Worm (Caenorhabditis elegans) whole organism, L1 larva: ENCODE measurements around the gene C05C12.5.

Experiments
- C34B4.2 ChIP-seq: sonication (generic microtip); optimal IDR thresholded peaks from 2 replicates; lab custom pipeline; 2017; ENCODE audit warnings: mild to moderate bottlenecking, missing genetic modification characterization, missing compliant biosample characterization
- aly-2 ChIP-seq: fragments of 150-350 bp; optimal IDR thresholded peaks from 2 replicates; lab custom pipeline; 2014; ENCODE audit warnings: missing biosample characterization, missing genetic modification characterization
- ceh-63 ChIP-seq: fragments of 200-800 bp; sonication (Bioruptor generic); optimal IDR thresholded peaks from 2 replicates; lab custom pipeline; 2018; ENCODE audit warnings: mild to moderate bottlenecking, missing genetic modification characterization, missing compliant biosample characterization
- ceh-82 ChIP-seq, 3 experiments: fragments of 150-350 bp in 1 of 3; sonication (generic microtip) in 2 of 3; optimal IDR thresholded peaks; 2 replicates each; lab custom pipeline; 2014 to 2017; ENCODE audit warnings: missing biosample characterization in 3 of 3, missing genetic modification characterization in 3 of 3
- ces-1 ChIP-seq: fragments of 150-350 bp; optimal IDR thresholded peaks from 2 replicates; lab custom pipeline; 2014; ENCODE audit warnings: missing biosample characterization, missing genetic modification reagents, missing genetic modification characterization
- dsc-1 ChIP-seq: sonication (generic microtip); optimal IDR thresholded peaks from 2 replicates; lab custom pipeline; 2016; ENCODE audit warnings: mild to moderate bottlenecking, missing genetic modification characterization, missing compliant biosample characterization
- efl-1 ChIP-seq, 4 experiments: fragments of 150-350 bp; optimal IDR thresholded peaks in 3 of 4; peaks in 1 of 4; 1 replicate in 1 of 4; 2 replicates in 3 of 4; lab custom pipeline; 2014; ENCODE audit warnings: missing biosample characterization in 2 of 4, missing genetic modification characterization in 2 of 4, missing genetic modification reagents in 2 of 4
- egl-13 ChIP-seq: sonication (generic microtip); optimal IDR thresholded peaks from 2 replicates; lab custom pipeline; 2016; ENCODE audit warnings: missing genotype, missing genetic modification reagents, missing genetic modification characterization, missing compliant biosample characterization
- elt-2 ChIP-seq: sonication (generic microtip); optimal IDR thresholded peaks from 2 replicates; lab custom pipeline; 2016; ENCODE audit warnings: missing genetic modification characterization, mild to moderate bottlenecking, inconsistent platforms, missing compliant biosample characterization, missing genetic modification reagents
- fkh-8 ChIP-seq: sonication (generic microtip); optimal IDR thresholded peaks from 2 replicates; lab custom pipeline; 2016; ENCODE audit warnings: mild to moderate bottlenecking, missing genetic modification characterization, missing compliant biosample characterization
- hpl-2 ChIP-seq: fragments of 150-350 bp; optimal IDR thresholded peaks from 2 replicates; lab custom pipeline; 2014; ENCODE audit warnings: missing biosample characterization, missing genetic modification reagents, missing genetic modification characterization
- isw-1 ChIP-seq: fragments of 200-800 bp; sonication (Bioruptor generic); IDR thresholded peaks from 2 replicates; pipeline ENCODE4 v1.3.6; 2022; ENCODE audit warnings: missing genetic modification characterization, missing compliant biosample characterization
- jun-1 ChIP-seq: fragments of 150-350 bp; optimal IDR thresholded peaks from 2 replicates; lab custom pipeline; 2014; ENCODE audit warnings: missing biosample characterization, missing genetic modification reagents, missing genetic modification characterization
- lin-14 ChIP-seq: fragments of 200-800 bp; sonication (Bioruptor generic); optimal IDR thresholded peaks from 2 replicates; lab custom pipeline; 2018; ENCODE audit warnings: mild to moderate bottlenecking, missing genetic modification characterization, moderate library complexity, missing compliant biosample characterization
- lin-35 ChIP-seq, 2 experiments: fragments of 150-350 bp; optimal IDR thresholded peaks; 2 replicates each; lab custom pipeline; 2014; ENCODE audit warnings: missing biosample characterization in 2 of 2, missing genetic modification characterization in 2 of 2, missing genetic modification reagents in 2 of 2
- lsy-2 ChIP-seq, 2 experiments: fragments of 150-350 bp; optimal IDR thresholded peaks; 2 replicates each; lab custom pipeline; 2014; ENCODE audit warnings: missing biosample characterization in 2 of 2, missing genetic modification characterization in 2 of 2
- mab-9 ChIP-seq: fragments of 200-800 bp; sonication (Bioruptor generic); IDR thresholded peaks from 2 replicates; pipeline ENCODE4 v1.3.6; 2022; ENCODE audit warnings: missing genetic modification reagents, missing genetic modification characterization, missing compliant biosample characterization
- mdl-1 ChIP-seq, 2 experiments: fragments of 150-350 bp; optimal IDR thresholded peaks; 2 replicates each; lab custom pipeline; 2014 to 2017; ENCODE audit warnings: missing biosample characterization in 2 of 2, missing genetic modification characterization in 2 of 2, inconsistent platforms in 1 of 2
- nhr-12 ChIP-seq: sonication (generic microtip); optimal IDR thresholded peaks from 2 replicates; lab custom pipeline; 2017; ENCODE audit warnings: missing biosample characterization, missing genetic modification characterization
- nhr-20 ChIP-seq: sonication (generic microtip); optimal IDR thresholded peaks from 2 replicates; lab custom pipeline; 2016; ENCODE audit warnings: mild to moderate bottlenecking, missing genetic modification characterization, missing compliant biosample characterization
- nhr-28 ChIP-seq: fragments of 150-350 bp; optimal IDR thresholded peaks from 2 replicates; lab custom pipeline; 2014; ENCODE audit warnings: missing biosample characterization, missing genetic modification characterization
- nhr-77 ChIP-seq: fragments of 150-350 bp; optimal IDR thresholded peaks from 2 replicates; lab custom pipeline; 2014; ENCODE audit warnings: missing biosample characterization, missing genetic modification characterization
- nhr-90 ChIP-seq: sonication (generic microtip); optimal IDR thresholded peaks from 2 replicates; lab custom pipeline; 2016; ENCODE audit warnings: mild to moderate bottlenecking, missing genetic modification characterization, missing compliant biosample characterization; ENCODE audit not compliant: poor library complexity
- pag-3 ChIP-seq: sonication (generic microtip); optimal IDR thresholded peaks from 2 replicates; lab custom pipeline; 2017; ENCODE audit warnings: missing genetic modification characterization, mild to moderate bottlenecking, missing compliant biosample characterization, antibody characterized with exemption, borderline replicate concordance; ENCODE audit not compliant: insufficient read depth
- pqm-1 ChIP-seq: sonication (generic microtip); optimal IDR thresholded peaks from 3 replicates; lab custom pipeline; 2017; ENCODE audit warnings: missing biosample characterization, missing genetic modification characterization
- snu-23 ChIP-seq: sonication (generic microtip); optimal IDR thresholded peaks from 2 replicates; lab custom pipeline; 2016; ENCODE audit warnings: missing genetic modification characterization, missing compliant biosample characterization
- sox-4 ChIP-seq: sonication (generic microtip); optimal IDR thresholded peaks from 2 replicates; lab custom pipeline; 2016; ENCODE audit warnings: missing genetic modification characterization, missing compliant biosample characterization
- sup-37 ChIP-seq: fragments of 200-800 bp; sonication (Bioruptor generic); optimal IDR thresholded peaks from 2 replicates; lab custom pipeline; 2018; ENCODE audit warnings: mild to moderate bottlenecking, missing genetic modification characterization, missing compliant biosample characterization
- tbx-2 ChIP-seq: sonication (generic microtip); optimal IDR thresholded peaks from 2 replicates; lab custom pipeline; 2016; ENCODE audit warnings: missing genetic modification characterization, missing compliant biosample characterization
- unc-130 ChIP-seq: fragments of 150-350 bp; optimal IDR thresholded peaks from 2 replicates; lab custom pipeline; 2017; ENCODE audit warnings: missing biosample characterization, missing genetic modification characterization, inconsistent platforms
- ztf-11 ChIP-seq, 2 experiments: sonication (generic microtip); optimal IDR thresholded peaks; 2 replicates each; lab custom pipeline; 2016 to 2017; ENCODE audit warnings: missing genetic modification characterization in 2 of 2, missing biosample characterization in 1 of 2, missing compliant biosample characterization in 1 of 2

The C05C12.5 gene

ce11 chrIV:11296787-11297186 lies 35.8 kb upstream of the C05C12.5 start, which contains the start of gene mttu-1:
TSS of gene mttu-1 (minus strand) at chrIV:11296887.
- TF ChIP-seq sox-4 = no peak

- TF ChIP-seq lin-14 (peak; percentile 6), lin-35 (GFP tag; optimal IDR thresholded peaks at IDR 0.05; lab: Kevin White, UChicago) (peak in 1 of 2 experiments; percentile 46), pqm-1 (peak; percentile 83), elt-2 (peak; percentile 91), aly-2 (tag; lab: Kevin White, UChicago) (no peak), fkh-8 (tag; lab: Kevin White, UChicago) (no peak)
These were observed 28.0 kb upstream of the C05C12.5 start for ce11 chrIV:11288965-11289364.

- TF ChIP-seq isw-1 (no peak), efl-1 (optimal IDR thresholded peaks at IDR 0.05; lab: Kevin White, UChicago) (no peak), efl-1 (GFP tag; optimal IDR thresholded peaks at IDR 0.05 in 1 of 2; lab: Kevin White, UChicago) (peak in 1 of 2 experiments; percentile 58), snu-23 (GFP tag; lab: Kevin White, UChicago) (no peak), lin-14 (no peak), ztf-11 (tag; optimal IDR thresholded peaks at IDR 0.05; lab: Kevin White, UChicago) (no peak), unc-130 (tag; lab: Kevin White, UChicago) (no peak), nhr-77 (tag; lab: Kevin White, UChicago) (no peak)
These were observed 26.5 kb upstream of the C05C12.5 start, which contains the start of gene F54D1.6 for ce11 chrIV:11287511-11287910. TSS of gene F54D1.6 (plus strand) at chrIV:11287811.

ce11 chrIV:11286112-11286511 lies 25.1 kb upstream of the C05C12.5 start:
- peak; percentile 3 for TF ChIP-seq elt-2
- no peak for TF ChIP-seq efl-1 (optimal IDR thresholded peaks at IDR 0.05; lab: Kevin White, UChicago)
- peak in 1 of 2 experiments; percentile 55 for TF ChIP-seq efl-1 (GFP tag; optimal IDR thresholded peaks at IDR 0.05 in 1 of 2; lab: Kevin White, UChicago)
- TF ChIP-seq pag-3 (tag; lab: Kevin White, UChicago) = no peak
- TF ChIP-seq, all 84 proteins: peak for 2

- no peak for TF ChIP-seq mdl-1 (tag; optimal IDR thresholded peaks at IDR 0.05; lab: Kevin White, UChicago)
- no peak for TF ChIP-seq dsc-1
- no peak for TF ChIP-seq nhr-77 (tag; lab: Kevin White, UChicago)
- no peak for TF ChIP-seq egl-13 (tag; lab: Kevin White, UChicago)
- TF ChIP-seq pqm-1 = no peak
- no peak for TF ChIP-seq mab-9 (GFP tag; lab: Robert Waterston, UW)
- no peak for TF ChIP-seq hpl-2
These were observed 24.3 kb upstream of the C05C12.5 start for ce11 chrIV:11285239-11285638.

- TF ChIP-seq lsy-2 (tag; optimal IDR thresholded peaks at IDR 0.05; lab: Kevin White, UChicago) (peak in 1 of 2 experiments; percentile 20), C34B4.2 (tag; lab: Kevin White, UChicago) (no peak), nhr-90 (tag; lab: Kevin White, UChicago) (peak; percentile 50), nhr-20 (tag; lab: Kevin White, UChicago) (peak; percentile 37), tbx-2 (tag; lab: Kevin White, UChicago) (peak; percentile 63), nhr-28 (tag; lab: Kevin White, UChicago) (no peak), sup-37 (GFP tag; lab: Kevin White, UChicago) (peak; percentile 6), pqm-1 (peak; percentile 28), elt-2 (peak; percentile 85), mdl-1 (tag; optimal IDR thresholded peaks at IDR 0.05; lab: Kevin White, UChicago) (peak in 1 of 2 experiments; percentile 25), nhr-77 (tag; lab: Kevin White, UChicago) (peak; percentile 76), nhr-12 (no peak), ceh-82 (tag; optimal IDR thresholded peaks at IDR 0.05; lab: Kevin White, UChicago) (peak in 1 of 3 experiments; percentile 1), ces-1 (GFP tag; lab: Kevin White, UChicago) (no peak), jun-1 (tag; lab: Kevin White, UChicago) (peak; percentile 46), ceh-63 (GFP tag; lab: Kevin White, UChicago) (no peak), lin-35 (GFP tag; optimal IDR thresholded peaks at IDR 0.05; lab: Kevin White, UChicago) (peak in 1 of 2 experiments; percentile 48), efl-1 (optimal IDR thresholded peaks at IDR 0.05; lab: Kevin White, UChicago) (peak in 1 of 2 experiments; percentile 13), efl-1 (GFP tag; optimal IDR thresholded peaks at IDR 0.05 in 1 of 2; lab: Kevin White, UChicago) (peak in 1 of 2 experiments; percentile 89)
These were observed 23.1 kb upstream of the C05C12.5 start for ce11 chrIV:11284102-11284531.
